Worm (Caenorhabditis elegans): ENCODE data around the gene pcm-1.

Gene pcm-1

ce11 chrV:5961516-5961915 is 2.2 kb downstream of the pcm-1 start, which contains the start of gene mcp-1:
TSS of gene mcp-1 (plus strand) at chrV:5961807.
- TF ChIP-seq fos-1 (tag; optimal IDR thresholded peaks at IDR 0.05) = no peak
- TF ChIP-seq lsy-2 (tag; optimal IDR thresholded peaks at IDR 0.05) = no peak
- no peak for TF ChIP-seq mab-9 (GFP tag; IDR thresholded peaks at IDR 0.05)
- TF ChIP-seq unc-62 (GFP tag; optimal IDR thresholded peaks at IDR 0.05) = no peak
- no peak for TF ChIP-seq nhr-90 (tag; optimal IDR thresholded peaks at IDR 0.05; ENCODE audit: poor library complexity)
- TF ChIP-seq C16A3.4 (tag; optimal IDR thresholded peaks at IDR 0.05) = no peak
- TF ChIP-seq mef-2 (tag; optimal IDR thresholded peaks at IDR 0.05) = no peak
- TF ChIP-seq pqm-1 (tag; optimal IDR thresholded peaks at IDR 0.05) = no peak
- TF ChIP-seq Y116A8C.19 (tag; optimal IDR thresholded peaks at IDR 0.05; ENCODE audit: borderline replicate concordance) = no peak
- TF ChIP-seq nhr-47 (tag; optimal IDR thresholded peaks at IDR 0.05) = peak; percentile 21
- TF ChIP-seq aha-1 (tag; optimal IDR thresholded peaks at IDR 0.05) = no peak
- TF ChIP-seq lin-14 (GFP tag; optimal IDR thresholded peaks at IDR 0.05) = peak; percentile 81
- TF ChIP-seq swsn-7 (tag; optimal IDR thresholded peaks at IDR 0.05) = no peak
- TF ChIP-seq nhr-76 (tag; optimal IDR thresholded peaks at IDR 0.05) = no peak
- no peak for TF ChIP-seq irx-1 (tag; optimal IDR thresholded peaks at IDR 0.05)
- TF ChIP-seq blmp-1 (tag; optimal IDR thresholded peaks at IDR 0.05) = no peak
- TF ChIP-seq nhr-71 (tag; optimal IDR thresholded peaks at IDR 0.05) = peak; percentile 0
- peak; percentile 73 for TF ChIP-seq fkh-10 (GFP tag; optimal IDR thresholded peaks at IDR 0.05)
- no peak for TF ChIP-seq efl-1 (optimal IDR thresholded peaks at IDR 0.05)
- TF ChIP-seq efl-1 (GFP tag; optimal IDR thresholded peaks at IDR 0.05 in 1 of 2) = no peak
- TF ChIP-seq ceh-88 (GFP tag; IDR thresholded peaks at IDR 0.05) = no peak
- TF ChIP-seq mdl-1 (tag; optimal IDR thresholded peaks at IDR 0.05) = no peak
- TF ChIP-seq ceh-8 (GFP tag; optimal IDR thresholded peaks at IDR 0.05) = no peak

- TF ChIP-seq efl-1 (optimal IDR thresholded peaks at IDR 0.05) (no peak), efl-1 (GFP tag; optimal IDR thresholded peaks at IDR 0.05 in 1 of 2) (peak in 1 of 2 experiments; percentile 39), lin-14 (GFP tag; optimal IDR thresholded peaks at IDR 0.05) (peak; percentile 47), fkh-8 (tag; optimal IDR thresholded peaks at IDR 0.05) (no peak), blmp-1 (tag; optimal IDR thresholded peaks at IDR 0.05) (peak; percentile 8), nhr-71 (tag; optimal IDR thresholded peaks at IDR 0.05) (no peak)
Observed at ce11 chrV:5955627-5956026, 8.1 kb downstream of the pcm-1 start.

ce11 chrV:5954747-5955146 is 8.9 kb downstream of the pcm-1 start, which contains the start of gene M03F8.6:
TSS of gene M03F8.6 (minus strand) at chrV:5954847.
- TF ChIP-seq unc-86 (tag; optimal IDR thresholded peaks at IDR 0.05) = no peak
- no peak for TF ChIP-seq nhr-76 (tag; optimal IDR thresholded peaks at IDR 0.05)
- TF ChIP-seq ama-1 (optimal IDR thresholded peaks at IDR 0.05) = no peak
- no peak for TF ChIP-seq ces-1 (GFP tag; optimal IDR thresholded peaks at IDR 0.05)
- no peak for TF ChIP-seq ceh-88 (GFP tag; IDR thresholded peaks at IDR 0.05)
- TF ChIP-seq fkh-8 (tag; optimal IDR thresholded peaks at IDR 0.05) = no peak
- TF ChIP-seq efl-3 (GFP tag; optimal IDR thresholded peaks at IDR 0.05) = no peak
- TF ChIP-seq lin-15B (tag; optimal IDR thresholded peaks at IDR 0.05) = no peak
- TF ChIP-seq tlp-1 (tag; optimal IDR thresholded peaks at IDR 0.05) = no peak
- TF ChIP-seq jun-1 (tag; optimal IDR thresholded peaks at IDR 0.05) = no peak
- no peak for TF ChIP-seq nhr-90 (tag; optimal IDR thresholded peaks at IDR 0.05; ENCODE audit: poor library complexity)
- TF ChIP-seq tbx-2 (tag; optimal IDR thresholded peaks at IDR 0.05) = no peak
- no peak for TF ChIP-seq pqm-1 (tag; optimal IDR thresholded peaks at IDR 0.05)

- TF ChIP-seq zip-4 (GFP tag; optimal IDR thresholded peaks at IDR 0.05) (no peak), ceh-88 (GFP tag; IDR thresholded peaks at IDR 0.05) (no peak), aly-2 (tag; optimal IDR thresholded peaks at IDR 0.05) (no peak), sox-4 (tag; optimal IDR thresholded peaks at IDR 0.05) (no peak), tbx-2 (tag; optimal IDR thresholded peaks at IDR 0.05) (no peak), nhr-85 (tag) (no peak), isw-1 (GFP tag; IDR thresholded peaks at IDR 0.05) (no peak), fkh-4 (tag; optimal IDR thresholded peaks at IDR 0.05; ENCODE audit: borderline replicate concordance) (no peak), dsc-1 (tag; optimal IDR thresholded peaks at IDR 0.05) (no peak), lsy-2 (tag; optimal IDR thresholded peaks at IDR 0.05) (no peak), vab-15 (tag; optimal IDR thresholded peaks at IDR 0.05) (no peak), irx-1 (tag; optimal IDR thresholded peaks at IDR 0.05) (no peak), nhr-47 (tag; optimal IDR thresholded peaks at IDR 0.05) (no peak)
Observed at ce11 chrV:5953086-5953485, 10.6 kb downstream of the pcm-1 start.

Measured in whole organism, L1 larva.